Worm (Caenorhabditis elegans): ENCODE measurements around the gene C15B12.1.

- no peak for TF ChIP-seq zfp-3 (GFP tag; conservative IDR thresholded peaks at IDR 0.05)
- TF ChIP-seq snpc-4 (tag; optimal IDR thresholded peaks at IDR 0.05): no peak
- no peak for TF ChIP-seq nhr-25 (tag; optimal IDR thresholded peaks at IDR 0.05; ENCODE audit: borderline replicate concordance, insufficient read depth)
- no peak for TF ChIP-seq F37D6.2 (tag; optimal IDR thresholded peaks at IDR 0.05)
- no peak for TF ChIP-seq sdz-12 (GFP tag; optimal IDR thresholded peaks at IDR 0.05)
- TF ChIP-seq lin-39 (tag; optimal IDR thresholded peaks at IDR 0.05): no peak
Measured at ce11 chrX:6458001-6458400, 18.6 kb upstream of the C15B12.1 start.
